Fruit fly (Drosophila melanogaster): ENCODE data around the gene Pgant4.

The Pgant4 gene

DNA sequence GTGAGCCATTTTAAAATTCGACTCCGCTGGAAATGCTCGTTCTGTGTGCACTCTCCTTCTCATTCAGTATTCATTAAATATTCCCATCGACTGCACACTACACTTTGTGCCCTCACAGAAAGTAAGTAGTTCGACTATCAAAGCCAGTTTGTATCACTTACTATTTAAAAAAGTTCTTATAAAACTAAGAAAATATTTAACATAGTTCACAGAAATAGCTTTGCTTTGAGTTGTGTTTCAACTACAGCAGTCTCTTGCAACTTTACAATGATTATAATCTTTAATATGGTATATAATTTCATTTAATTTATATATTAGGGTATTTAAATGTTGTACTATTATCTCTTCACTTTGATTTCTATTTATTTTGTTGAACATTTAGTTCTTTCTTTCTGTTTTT is 32.9 kb upstream of the Pgant4 start:
- TF ChIP-seq CG17829 (tag; optimal IDR thresholded peaks at IDR 0.05), result peak; percentile 36
- peak in 1 of 2 experiments; percentile 11 for TF ChIP-seq Hr51 (GFP tag; optimal IDR thresholded peaks at IDR 0.05)
- TF ChIP-seq Sox100B (GFP tag; optimal IDR thresholded peaks at IDR 0.05), result peak; percentile 20
- no peak for TF ChIP-seq CG1792 (GFP tag; optimal IDR thresholded peaks at IDR 0.05)
- peak in 1 of 3 experiments; percentile 50 for TF ChIP-seq Stat92E (GFP tag; optimal IDR thresholded peaks at IDR 0.05)
- TF ChIP-seq CG4424 (GFP tag; optimal IDR thresholded peaks at IDR 0.05), result no peak
- TF ChIP-seq sc (optimal IDR thresholded peaks at IDR 0.05), result no peak
- peak; percentile 12 for TF ChIP-seq sc (GFP tag; optimal IDR thresholded peaks at IDR 0.05)
- no peak for TF ChIP-seq CG31388 (GFP tag; optimal IDR thresholded peaks at IDR 0.05)
- peak; percentile 10 for TF ChIP-seq CG9437 (GFP tag; optimal IDR thresholded peaks at IDR 0.05)
- no peak for TF ChIP-seq kni (GFP tag; optimal IDR thresholded peaks at IDR 0.05)
- peak; percentile 36; the same call in 1 of the 2 replicates for TF ChIP-seq CG31441 (GFP tag; IDR thresholded peaks at IDR 0.05)
- no peak for TF ChIP-seq CG17802 (tag; optimal IDR thresholded peaks at IDR 0.05)
- TF ChIP-seq CG11504 (tag; optimal IDR thresholded peaks at IDR 0.05), result peak; percentile 52
- no peak for TF ChIP-seq CG16779 (GFP tag; IDR thresholded peaks at IDR 0.05)
- TF ChIP-seq cato (GFP tag; optimal IDR thresholded peaks at IDR 0.05; ENCODE audit: borderline replicate concordance), result no peak
- peak; percentile 30 for TF ChIP-seq CG10267 (tag; optimal IDR thresholded peaks at IDR 0.05)
- TF ChIP-seq PHDP (tag; optimal IDR thresholded peaks at IDR 0.05), result peak; percentile 24
- TF ChIP-seq sens (GFP tag), result peak; percentile 83
- no peak for TF ChIP-seq HmgZ (tag; optimal IDR thresholded peaks at IDR 0.05)
- TF ChIP-seq CG30431 (GFP tag; optimal IDR thresholded peaks at IDR 0.05), result no peak
- peak in 1 of 2 experiments; percentile 54 for TF ChIP-seq bsh (GFP tag; optimal IDR thresholded peaks at IDR 0.05)
- TF ChIP-seq lola (GFP tag; optimal IDR thresholded peaks at IDR 0.05), result peak in 1 of 3 experiments; percentile 70
- TF ChIP-seq CG5180 (GFP tag; optimal IDR thresholded peaks at IDR 0.05), result no peak
- no peak for TF ChIP-seq CG16863 (GFP tag; optimal IDR thresholded peaks at IDR 0.05)
- TF ChIP-seq al (GFP tag; IDR thresholded peaks at IDR 0.05), result no peak
- TF ChIP-seq Sox102F (GFP tag; optimal IDR thresholded peaks at IDR 0.05), result peak; percentile 10
- peak; percentile 52 for TF ChIP-seq row (GFP tag; IDR thresholded peaks at IDR 0.05)
- TF ChIP-seq gcm2 (GFP tag; optimal IDR thresholded peaks at IDR 0.05), result no peak
- TF ChIP-seq trem (tag; optimal IDR thresholded peaks at IDR 0.05), result peak; percentile 12
- no peak for TF ChIP-seq zfh2 (GFP tag; optimal IDR thresholded peaks at IDR 0.05)
- no peak for TF ChIP-seq chm (GFP tag; IDR thresholded peaks at IDR 0.05)
- TF ChIP-seq C15 (GFP tag; IDR thresholded peaks at IDR 0.05), result no peak
- peak; percentile 67 for TF ChIP-seq CG18262 (tag; optimal IDR thresholded peaks at IDR 0.05)
- peak; percentile 34 for TF ChIP-seq dmrt99B (tag; optimal IDR thresholded peaks at IDR 0.05)
- TF ChIP-seq CG12769 (tag; optimal IDR thresholded peaks at IDR 0.05), result no peak
- TF ChIP-seq Gug (GFP tag; IDR thresholded peaks at IDR 0.05), result no peak
- TF ChIP-seq sisA (GFP tag; IDR thresholded peaks at IDR 0.05), result no peak
- TF ChIP-seq CG2678 (tag; optimal IDR thresholded peaks at IDR 0.05), result peak; percentile 27
- peak; percentile 53 for TF ChIP-seq gsb-n (tag; optimal IDR thresholded peaks at IDR 0.05)
- peak; percentile 52 for TF ChIP-seq nmo (GFP tag; optimal IDR thresholded peaks at IDR 0.05)
- TF ChIP-seq CG33557 (GFP tag; optimal IDR thresholded peaks at IDR 0.05), result peak; percentile 31
- TF ChIP-seq CG17361 (GFP tag; IDR thresholded peaks at IDR 0.05), result peak; percentile 14; the same call in 1 of the 3 replicates
- no peak for TF ChIP-seq lov (optimal IDR thresholded peaks at IDR 0.05)
- no peak for TF ChIP-seq lov (GFP tag; IDR thresholded peaks at IDR 0.05)
- TF ChIP-seq CHES-1-like (GFP tag; optimal IDR thresholded peaks at IDR 0.05), result no peak
- TF ChIP-seq CG10462 (GFP tag; optimal IDR thresholded peaks at IDR 0.05), result no peak
- TF ChIP-seq grau (tag; optimal IDR thresholded peaks at IDR 0.05), result peak; percentile 26
- peak; percentile 41 for TF ChIP-seq unpg (GFP tag; optimal IDR thresholded peaks at IDR 0.05)
- no peak for TF ChIP-seq MESR4 (GFP tag; optimal IDR thresholded peaks at IDR 0.05)
- TF ChIP-seq kay (GFP tag; optimal IDR thresholded peaks at IDR 0.05), result no peak
